Worm (Caenorhabditis elegans): ENCODE results near the gene adt-3.

Gene adt-3

ce11 chrX:3969353-3969752 lies 37.9 kb downstream of the adt-3 start (continued):
- no peak for TF ChIP-seq mel-28 (tag; optimal IDR thresholded peaks at IDR 0.05; ENCODE audit: borderline replicate concordance)
- TF ChIP-seq Y79H2A.3 (GFP tag; conservative IDR thresholded peaks at IDR 0.05), result no peak
- no peak for TF ChIP-seq athp-1 (tag; optimal IDR thresholded peaks at IDR 0.05)
- TF ChIP-seq pbrm-1 (GFP tag; IDR thresholded peaks at IDR 0.05), result peak; percentile 59; the same call in 1 of the 2 replicates
- no peak for TF ChIP-seq xnd-1 (tag; optimal IDR thresholded peaks at IDR 0.05)

ce11 chrX:3969980-3970403 lies 38.5 kb downstream of the adt-3 start:
- TF ChIP-seq tbp1 (GFP tag; optimal IDR thresholded peaks at IDR 0.05) (peak; percentile 93), ztf-25 (GFP tag; IDR thresholded peaks at IDR 0.05) (peak; percentile 89), repo-1 (tag; optimal IDR thresholded peaks at IDR 0.05) (no peak), nfya-1 (tag; optimal IDR thresholded peaks at IDR 0.05; ENCODE audit: borderline replicate concordance, insufficient read depth) (no peak), rpc-1 (optimal IDR thresholded peaks at IDR 0.05) (peak; percentile 79), rpc-1 (tag; optimal IDR thresholded peaks at IDR 0.05) (peak; percentile 79), let-607 (tag; optimal IDR thresholded peaks at IDR 0.05) (peak; percentile 37 to 46), madf-8 (GFP tag; conservative IDR thresholded peaks at IDR 0.05) (no peak), pha-4 (tag; optimal IDR thresholded peaks at IDR 0.05) (no peak), bed-1 (GFP tag; IDR thresholded peaks at IDR 0.05) (no peak), ztf-22 (GFP tag; optimal IDR thresholded peaks at IDR 0.05) (no peak), lin-40 (tag; optimal IDR thresholded peaks at IDR 0.05) (peak; percentile 86), C17E4.6 (GFP tag; IDR thresholded peaks at IDR 0.05) (peak; percentile 82), nhr-179 (tag; optimal IDR thresholded peaks at IDR 0.05) (no peak), nhr-27 (tag; optimal IDR thresholded peaks at IDR 0.05) (no peak), him-1 (tag; optimal IDR thresholded peaks at IDR 0.05) (peak; percentile 95), somi-1 (GFP tag; optimal IDR thresholded peaks at IDR 0.05) (peak; percentile 56), tbx-9 (tag; optimal IDR thresholded peaks at IDR 0.05; ENCODE audit: borderline replicate concordance) (peak; percentile 60), hmg-1.2 (GFP tag; IDR thresholded peaks at IDR 0.05) (peak; percentile 86), F39B2.1 (GFP tag; IDR thresholded peaks at IDR 0.05) (no peak), attf-6 (GFP tag; IDR thresholded peaks at IDR 0.05) (peak; percentile 81; the same call in 1 of the 2 replicates), egl-18 (GFP tag; IDR thresholded peaks at IDR 0.05) (0 out of 2 replicates have a peak, but pooled peaks have one; percentile 70), gei-17 (GFP tag; optimal IDR thresholded peaks at IDR 0.05) (peak; percentile 61), hsf-1 (GFP tag; IDR thresholded peaks at IDR 0.05) (peak; percentile 52; the same call in 1 of the 2 replicates), sdz-38 (tag; optimal IDR thresholded peaks at IDR 0.05) (no peak), ceh-79 (tag; optimal IDR thresholded peaks at IDR 0.05) (peak; percentile 77), egl-44 (GFP tag; IDR thresholded peaks at IDR 0.05) (peak; percentile 72; the same call in 1 of the 2 replicates), nfyb-1 (GFP tag; IDR thresholded peaks at IDR 0.05) (peak; percentile 89), athp-1 (tag; optimal IDR thresholded peaks at IDR 0.05) (peak; percentile 70), lir-1 (GFP tag; conservative IDR thresholded peaks at IDR 0.05) (peak; percentile 86), F23B12.7 (tag; optimal IDR thresholded peaks at IDR 0.05; ENCODE audit: insufficient read depth) (peak; percentile 20), mxl-1 (tag; optimal IDR thresholded peaks at IDR 0.05) (peak; percentile 56), Y56A3A.18 (GFP tag; IDR thresholded peaks at IDR 0.05) (peak; percentile 88), hmg-20 (GFP tag; IDR thresholded peaks at IDR 0.05) (0 out of 2 replicates have a peak, but pooled peaks have one; percentile 5), madf-3 (GFP tag; IDR thresholded peaks at IDR 0.05) (0 out of 2 replicates have a peak, but pooled peaks have one; percentile 68), Y67H2A.10 (GFP tag; conservative IDR thresholded peaks at IDR 0.05) (no peak), lin-54 (GFP tag; optimal IDR thresholded peaks at IDR 0.05) (peak; percentile 66), C06A6.2 (GFP tag; conservative IDR thresholded peaks at IDR 0.05) (no peak), F52B5.7 (tag; optimal IDR thresholded peaks at IDR 0.05) (peak; percentile 83), nfya-2 (GFP tag; IDR thresholded peaks at IDR 0.05) (no peak), Y79H2A.3 (GFP tag; conservative IDR thresholded peaks at IDR 0.05) (0 out of 2 replicates have a peak, but pooled peaks have one; percentile 23), snpc-3.4 (tag; optimal IDR thresholded peaks at IDR 0.05) (peak; percentile 64), lin-26 (GFP tag; IDR thresholded peaks at IDR 0.05) (peak; percentile 88)

All from whole organism, young adult.